Fruit fly (Drosophila melanogaster) whole organism, embryonic: ENCODE measurements around the gene Kaz1-ORFB.

Experiments
- Antp ChIP-seq: fragments of 200-800 bp; sonication (Bioruptor generic); optimal IDR thresholded peaks from 3 replicates; lab custom pipeline; 2016; ENCODE audit warnings: missing biosample characterization, missing genetic modification characterization
- B-H1 ChIP-seq: fragments of 200-800 bp; sonication (Bioruptor generic); IDR thresholded peaks from 3 replicates; pipeline ENCODE4 v1.3.6; 2022; ENCODE audit warnings: missing biosample characterization, missing genetic modification characterization
- BEAF-32 ChIP-seq: fragments of 200-800 bp; sonication (Bioruptor generic); optimal IDR thresholded peaks from 3 replicates; lab custom pipeline; 2017; ENCODE audit warnings: missing biosample characterization, missing genetic modification characterization, mild to moderate bottlenecking, moderate library complexity, missing genetic modification reagents
- Bgb ChIP-seq: fragments of 200-800 bp; sonication (Bioruptor generic); IDR thresholded peaks from 2 replicates; pipeline ENCODE4 v1.3.6; 2022; ENCODE audit warnings: missing biosample characterization, missing genetic modification characterization; ENCODE audit not compliant: partially characterized antibody
- BtbVII ChIP-seq: fragments of 200-800 bp; sonication (Bioruptor generic); optimal IDR thresholded peaks from 3 replicates; lab custom pipeline; 2017; ENCODE audit warnings: missing biosample characterization, mild to moderate bottlenecking, missing genetic modification characterization
- CG10543 ChIP-seq: fragments of 200-800 bp; sonication (Bioruptor generic); optimal IDR thresholded peaks from 3 replicates; lab custom pipeline; 2017; ENCODE audit warnings: missing biosample characterization, mild to moderate bottlenecking, missing genetic modification characterization, moderate library complexity
- CG11695 ChIP-seq: fragments of 200-800 bp; sonication (Bioruptor generic); IDR thresholded peaks from 3 replicates; pipeline ENCODE4 v1.3.6; 2022; ENCODE audit warnings: missing biosample characterization, missing genetic modification characterization
- CG11723 ChIP-seq: fragments of 200-800 bp; sonication (Bioruptor generic); optimal IDR thresholded peaks from 2 replicates; lab custom pipeline; 2017; ENCODE audit warnings: missing biosample characterization, mild to moderate bottlenecking, missing genetic modification characterization
- CG12219 ChIP-seq: fragments of 200-800 bp; sonication (Bioruptor generic); optimal IDR thresholded peaks from 3 replicates; lab custom pipeline; 2018; ENCODE audit warnings: missing biosample characterization, mild to moderate bottlenecking, missing genetic modification characterization
- CG12744 ChIP-seq: fragments of 200-800 bp; sonication (Bioruptor generic); optimal IDR thresholded peaks from 2 replicates; lab custom pipeline; 2016; ENCODE audit warnings: missing biosample characterization, missing genetic modification characterization
- CG6272 ChIP-seq: fragments of 200-800 bp; sonication (Bioruptor generic); IDR thresholded peaks from 2 replicates; pipeline ENCODE4 v1.3.6; 2022; ENCODE audit warnings: missing biosample characterization, missing genetic modification characterization
- CG8290 ChIP-seq, 3 experiments: fragments of 200-800 bp; sonication (Bioruptor generic); optimal IDR thresholded peaks; 2 replicates each; lab custom pipeline; 2016 to 2019; ENCODE audit warnings: missing biosample characterization in 3 of 3, missing genetic modification characterization in 3 of 3, mild to moderate bottlenecking in 2 of 3, moderate library complexity in 1 of 3
- Ets65A ChIP-seq: fragments of 200-800 bp; sonication (Bioruptor generic); peaks from one replicate; lab custom pipeline; 2016; ENCODE audit warnings: missing biosample characterization, missing genetic modification characterization
- HmgZ ChIP-seq: fragments of 200-800 bp; sonication (Bioruptor generic); optimal IDR thresholded peaks from 2 replicates; lab custom pipeline; 2018; ENCODE audit warnings: missing biosample characterization, mild to moderate bottlenecking, missing genetic modification characterization
- Hr39 ChIP-seq: fragments of >200 bp; optimal IDR thresholded peaks from 2 replicates; lab custom pipeline; 2017
- MESR4 ChIP-seq: fragments of 200-800 bp; sonication (Bioruptor generic); optimal IDR thresholded peaks from 2 replicates; lab custom pipeline; 2018; ENCODE audit warnings: missing biosample characterization, mild to moderate bottlenecking, missing genetic modification characterization, moderate library complexity
- Nf-YB ChIP-seq: fragments of 200-800 bp; sonication (Bioruptor generic); optimal IDR thresholded peaks from 3 replicates; lab custom pipeline; 2019; ENCODE audit warnings: missing biosample characterization, mild to moderate bottlenecking, missing genetic modification characterization, moderate library complexity
- NfI ChIP-seq: fragments of 200-800 bp; sonication (Bioruptor generic); optimal IDR thresholded peaks from 3 replicates; lab custom pipeline; 2018; ENCODE audit warnings: missing biosample characterization, mild to moderate bottlenecking, missing genetic modification characterization, moderate library complexity
- Pdp1 ChIP-seq, 2 experiments: fragments of 200-800 bp; sonication (Bioruptor generic); optimal IDR thresholded peaks; 3 replicates each; lab custom pipeline; 2016; ENCODE audit warnings: missing biosample characterization in 2 of 2, missing genetic modification characterization in 2 of 2, mild to moderate bottlenecking in 1 of 2, moderate library complexity in 1 of 2
- Taf1 ChIP-seq: fragments of 200-800 bp; sonication (Bioruptor generic); IDR thresholded peaks from 2 replicates; pipeline ENCODE4 v1.3.6; 2022; ENCODE audit warnings: missing biosample characterization, missing genetic modification characterization
- Tbp ChIP-seq: fragments of >200 bp; optimal IDR thresholded peaks from 2 replicates; lab custom pipeline; 2018; ENCODE audit warnings: missing biosample characterization, missing genetic modification characterization
- abd-A ChIP-seq: fragments of 200-800 bp; sonication (Bioruptor generic); optimal IDR thresholded peaks from 3 replicates; lab custom pipeline; 2019; ENCODE audit warnings: missing biosample characterization, mild to moderate bottlenecking, missing genetic modification characterization, moderate library complexity
- cg ChIP-seq: fragments of 200-800 bp; sonication (Bioruptor generic); optimal IDR thresholded peaks from 3 replicates; lab custom pipeline; 2019; ENCODE audit warnings: missing biosample characterization, mild to moderate bottlenecking, missing genetic modification characterization, moderate library complexity
- exex ChIP-seq: fragments of 200-800 bp; sonication (Bioruptor generic); optimal IDR thresholded peaks from 4 replicates; lab custom pipeline; 2018; ENCODE audit warnings: missing biosample characterization, mild to moderate bottlenecking, missing genetic modification characterization, moderate library complexity
- grn ChIP-seq: fragments of 200-800 bp; sonication (Bioruptor generic); optimal IDR thresholded peaks from 3 replicates; lab custom pipeline; 2017; ENCODE audit warnings: missing biosample characterization, missing genetic modification characterization
- gt ChIP-seq: fragments of 200-800 bp; sonication (Bioruptor generic); IDR thresholded peaks from 2 replicates; pipeline ENCODE4 v1.3.6; 2022; ENCODE audit warnings: missing biosample characterization, missing genetic modification characterization
- hbn ChIP-seq: fragments of 200-800 bp; sonication (Bioruptor generic); IDR thresholded peaks from 2 replicates; pipeline ENCODE4 v1.3.6; 2022; ENCODE audit warnings: missing biosample characterization, missing genetic modification characterization; ENCODE audit not compliant: partially characterized antibody
- her ChIP-seq: fragments of 200-800 bp; sonication (Bioruptor generic); optimal IDR thresholded peaks from 2 replicates; lab custom pipeline; 2016; ENCODE audit warnings: missing biosample characterization, missing genetic modification characterization
- hkb ChIP-seq, 2 experiments: fragments of 200-800 bp in 1 of 2; fragments of >200 bp in 1 of 2; sonication (Bioruptor generic) in 1 of 2; IDR thresholded peaks in 1 of 2; optimal IDR thresholded peaks in 1 of 2; 2 replicates each; pipeline versions ENCODE4 v1.3.6 to Lab custom; 2017 to 2022; ENCODE audit warnings: missing biosample characterization in 1 of 2, missing genetic modification characterization in 1 of 2
- hth ChIP-seq: fragments of >200 bp; optimal IDR thresholded peaks from 2 replicates; lab custom pipeline; 2017; ENCODE audit warnings: inconsistent platforms
- ken ChIP-seq: fragments of 200-800 bp; sonication (Bioruptor generic); IDR thresholded peaks from 3 replicates; pipeline ENCODE4 v1.3.6; 2022; ENCODE audit warnings: missing biosample characterization, missing genetic modification characterization
- klu ChIP-seq: fragments of 200-800 bp; sonication (Bioruptor generic); IDR thresholded peaks from 2 replicates; pipeline ENCODE4 v1.3.6; 2022; ENCODE audit warnings: missing biosample characterization, missing genetic modification characterization
- lab ChIP-seq: fragments of 200-800 bp; sonication (Bioruptor generic); optimal IDR thresholded peaks from 3 replicates; lab custom pipeline; 2017; ENCODE audit warnings: missing biosample characterization, missing genetic modification characterization, mild to moderate bottlenecking, moderate library complexity, missing genetic modification reagents
- lov ChIP-seq, 2 experiments: fragments of 200-800 bp in 1 of 2; fragments of >200 bp in 1 of 2; sonication (Bioruptor generic) in 1 of 2; IDR thresholded peaks in 1 of 2; optimal IDR thresholded peaks in 1 of 2; 2 replicates in 1 of 2; 3 replicates in 1 of 2; pipeline versions ENCODE4 v1.3.6 to Lab custom; 2017 to 2022; ENCODE audit warnings: missing biosample characterization in 1 of 2, missing genetic modification characterization in 1 of 2
- nau ChIP-seq: fragments of 200-800 bp; sonication (Bioruptor generic); optimal IDR thresholded peaks from 3 replicates; lab custom pipeline; 2017; ENCODE audit warnings: missing biosample characterization, mild to moderate bottlenecking, missing genetic modification characterization, missing genetic modification reagents
- nom ChIP-seq: fragments of 200-800 bp; sonication (Bioruptor generic); optimal IDR thresholded peaks from 2 replicates; lab custom pipeline; 2017; ENCODE audit warnings: missing biosample characterization, missing genetic modification characterization, mild to moderate bottlenecking, moderate library complexity, missing genetic modification reagents
- onecut ChIP-seq: fragments of 200-800 bp; sonication (Bioruptor generic); IDR thresholded peaks from 2 replicates; pipeline ENCODE4 v1.3.6; 2022; ENCODE audit warnings: missing biosample characterization, missing genetic modification characterization
- p53 ChIP-seq: fragments of 200-800 bp; sonication (Bioruptor generic); optimal IDR thresholded peaks from 2 replicates; lab custom pipeline; 2016; ENCODE audit warnings: missing biosample characterization, missing genetic modification characterization
- pfk ChIP-seq: fragments of 200-800 bp; sonication (Bioruptor generic); optimal IDR thresholded peaks from 2 replicates; lab custom pipeline; 2018; ENCODE audit warnings: missing biosample characterization, mild to moderate bottlenecking, missing genetic modification characterization, moderate library complexity
- pzg ChIP-seq: fragments of 200-800 bp; sonication (Bioruptor generic); optimal IDR thresholded peaks from 3 replicates; lab custom pipeline; 2018; ENCODE audit warnings: missing biosample characterization, mild to moderate bottlenecking, missing genetic modification characterization, moderate library complexity
- sima ChIP-seq: fragments of 200-800 bp; sonication (Bioruptor generic); optimal IDR thresholded peaks from 2 replicates; lab custom pipeline; 2016; ENCODE audit warnings: missing biosample characterization, missing genetic modification characterization
- slbo ChIP-seq: fragments of 200-800 bp; sonication (Bioruptor generic); IDR thresholded peaks from 2 replicates; pipeline ENCODE4 v1.3.6; 2022; ENCODE audit warnings: missing biosample characterization, missing genetic modification characterization
- sr ChIP-seq: fragments of 200-800 bp; sonication (Bioruptor generic); IDR thresholded peaks from 3 replicates; pipeline ENCODE4 v1.3.6; 2022; ENCODE audit warnings: missing biosample characterization, missing genetic modification characterization
- stc ChIP-seq: fragments of 200-800 bp; sonication (Bioruptor generic); IDR thresholded peaks from 2 replicates; pipeline ENCODE4 v1.3.6; 2022; ENCODE audit warnings: missing biosample characterization, missing genetic modification characterization
- tgo ChIP-seq: fragments of 200-800 bp; sonication (Bioruptor generic); IDR thresholded peaks from 3 replicates; pipeline ENCODE4 v1.3.6; 2022; ENCODE audit warnings: missing biosample characterization, missing genetic modification characterization
- tna ChIP-seq: fragments of 200-800 bp; sonication (Bioruptor generic); IDR thresholded peaks from 2 replicates; pipeline ENCODE4 v1.3.6; 2022; ENCODE audit warnings: missing biosample characterization, missing genetic modification characterization; ENCODE audit not compliant: partially characterized antibody
- vvl ChIP-seq: fragments of 200-800 bp; sonication (Bioruptor generic); IDR thresholded peaks from 2 replicates; pipeline ENCODE4 v1.3.6; 2022; ENCODE audit warnings: missing biosample characterization, missing genetic modification characterization
- z ChIP-seq: fragments of 200-800 bp; sonication (Bioruptor generic); IDR thresholded peaks from 3 replicates; pipeline ENCODE4 v1.3.6; 2022; ENCODE audit warnings: missing biosample characterization, missing genetic modification characterization

Kaz1-ORFB gene

dm6 chr3L:224004-224951 is 7.9 kb downstream of the Kaz1-ORFB start (continued):
- no peak for TF ChIP-seq exex
- peak; percentile 65 for TF ChIP-seq Bgb
- TF ChIP-seq CG6272 (GFP tag; lab: Robert Waterston, UW) = 0 out of 2 replicates have a peak, but pooled peaks have one; percentile 21
- TF ChIP-seq lov (optimal IDR thresholded peaks at IDR 0.05; lab: Kevin White, UChicago) = no peak
- peak; percentile 77; the same call in 1 of the 3 replicates for TF ChIP-seq lov (GFP tag; IDR thresholded peaks at IDR 0.05; lab: Robert Waterston, UW)
- peak; percentile 33 for TF ChIP-seq pfk
- TF ChIP-seq Pdp1 (GFP tag; optimal IDR thresholded peaks at IDR 0.05; lab: Kevin White, UChicago) = peak in 1 of 2 experiments; percentile 18
- no peak for TF ChIP-seq gt (GFP tag; lab: Robert Waterston, UW)
- TF ChIP-seq HmgZ (tag; lab: Kevin White, UChicago) = peak; percentile 2
- TF ChIP-seq MESR4 = peak; percentile 99
- peak; percentile 51 for TF ChIP-seq Ets65A
- peak; percentile 60 for TF ChIP-seq her
- peak; percentile 9; the same call in 2 of the 3 replicates for TF ChIP-seq ken (GFP tag; lab: Robert Waterston, UW)
- 0 out of 3 replicates have a peak, but pooled peaks have one; percentile 21 for TF ChIP-seq sr (GFP tag; lab: Robert Waterston, UW)
- TF ChIP-seq Tbp = peak; percentile 82
- peak; percentile 82 for TF ChIP-seq abd-A
- peak; percentile 38 for TF ChIP-seq Antp (GFP tag; lab: Kevin White, UChicago)
- peak; percentile 3; the same call in 1 of the 2 replicates for TF ChIP-seq onecut (GFP tag; lab: Robert Waterston, UW)
- TF ChIP-seq CG10543 (GFP tag; lab: Kevin White, UChicago) = peak; percentile 90
- no peak; the same call in 1 of the 2 replicates for TF ChIP-seq stc (GFP tag; lab: Robert Waterston, UW)
- TF ChIP-seq Taf1 = 0 out of 2 replicates have a peak, but pooled peaks have one; percentile 19
- TF ChIP-seq nom (GFP tag; lab: Kevin White, UChicago) = peak; percentile 78
- TF ChIP-seq z (GFP tag; lab: Robert Waterston, UW) = peak; percentile 36; the same call in 1 of the 3 replicates
- peak; percentile 32 for TF ChIP-seq CG12744 (GFP tag; lab: Kevin White, UChicago)
- TF ChIP-seq CG8290 (GFP tag; optimal IDR thresholded peaks at IDR 0.05; lab: Kevin White, UChicago) = no peak
- TF ChIP-seq CG8290 (tag; optimal IDR thresholded peaks at IDR 0.05; lab: Kevin White, UChicago) = peak in 1 of 2 experiments; percentile 83
- TF ChIP-seq B-H1 = peak; percentile 46; the same call in 1 of the 3 replicates

dm6 chr3L:225120-225519 is 8.7 kb downstream of the Kaz1-ORFB start:
- no peak for TF ChIP-seq BEAF-32 (GFP tag; lab: Kevin White, UChicago)
- no peak for TF ChIP-seq nau (GFP tag; lab: Kevin White, UChicago)
- TF ChIP-seq p53 (GFP tag; lab: Kevin White, UChicago) = peak; percentile 69
- no peak for TF ChIP-seq hth (lab: Kevin White, UChicago)
- TF ChIP-seq Nf-YB (GFP tag; lab: Kevin White, UChicago) = no peak
- no peak for TF ChIP-seq hkb (optimal IDR thresholded peaks at IDR 0.05; lab: Kevin White, UChicago)
- 0 out of 2 replicates have a peak, but pooled peaks have one; percentile 12 for TF ChIP-seq hkb (GFP tag; IDR thresholded peaks at IDR 0.05; lab: Robert Waterston, UW)
- TF ChIP-seq sima (GFP tag; lab: Kevin White, UChicago) = no peak
- no peak for TF ChIP-seq Hr39 (lab: Kevin White, UChicago)
- no peak for TF ChIP-seq pzg
- no peak for TF ChIP-seq tna (GFP tag; lab: Robert Waterston, UW)
- no peak for TF ChIP-seq CG11695 (GFP tag; lab: Robert Waterston, UW)
- no peak for TF ChIP-seq hbn (GFP tag; lab: Robert Waterston, UW)
- no peak for TF ChIP-seq klu (GFP tag; lab: Robert Waterston, UW)
- no peak for TF ChIP-seq tgo (GFP tag; lab: Robert Waterston, UW)
- TF ChIP-seq vvl (GFP tag; lab: Robert Waterston, UW) = peak; percentile 36; the same call in 1 of the 2 replicates
- no peak for TF ChIP-seq NfI (GFP tag; lab: Kevin White, UChicago)
- TF ChIP-seq BtbVII (GFP tag; lab: Kevin White, UChicago) = peak; percentile 12
- no peak for TF ChIP-seq grn (GFP tag; lab: Kevin White, UChicago)
- TF ChIP-seq lab (GFP tag; lab: Kevin White, UChicago) = no peak
- TF ChIP-seq CG11723 (GFP tag; lab: Kevin White, UChicago) = no peak
- TF ChIP-seq CG12219 (GFP tag; lab: Kevin White, UChicago) = no peak
- no peak for TF ChIP-seq slbo (GFP tag; lab: Robert Waterston, UW)
- no peak for TF ChIP-seq cg (GFP tag; lab: Kevin White, UChicago)
